Fruit fly (Drosophila melanogaster): ENCODE measurements around the gene CG3437.

DNA sequence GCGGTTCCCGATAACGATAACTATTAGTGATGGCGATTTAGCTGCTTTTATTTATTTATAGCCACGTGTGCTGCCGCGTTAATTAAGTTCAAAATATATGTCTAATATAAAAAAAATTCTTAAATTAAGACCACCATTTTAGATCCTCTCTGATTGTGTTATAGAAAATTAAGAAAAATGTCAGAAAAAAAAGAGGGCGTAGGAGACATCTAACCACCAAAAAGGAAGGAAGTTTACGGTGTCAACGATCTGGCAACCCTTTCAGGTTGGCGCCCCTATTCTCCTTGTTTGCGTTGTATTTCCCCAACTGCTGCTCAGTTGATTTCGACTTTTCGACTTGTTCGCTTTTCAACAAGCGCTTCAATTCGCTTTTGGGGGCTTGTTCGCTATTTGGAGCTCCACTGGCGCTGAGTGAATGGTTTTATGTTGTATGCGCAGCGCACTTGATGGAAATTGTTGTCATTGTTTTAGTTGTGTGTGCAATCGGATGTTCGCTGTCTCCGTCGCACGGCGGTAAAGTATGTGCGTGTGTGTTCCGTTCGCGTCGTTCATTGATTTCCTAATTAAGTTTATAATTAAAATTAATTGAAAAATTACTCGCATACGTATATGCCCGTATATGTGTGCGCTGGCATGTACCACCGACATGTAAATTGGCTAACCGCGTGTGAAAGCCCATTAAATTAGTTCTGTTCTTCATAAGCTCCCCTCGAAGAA, 3.5 kb upstream of the CG3437 start, which contains the start of the genes CG3434 and CG44838:
- TF ChIP-seq CG8478 (optimal IDR thresholded peaks at IDR 0.05) (no peak), CTCF (optimal IDR thresholded peaks at IDR 0.05) (peak in 1 of 2 experiments; percentile 20)
